Fruit fly (Drosophila melanogaster) whole organism, pupa: ENCODE results near the gene Gr98a.

Experiments used
- CG17806 ChIP-seq: fragments of 200-800 bp; sonication (Bioruptor generic); optimal IDR thresholded peaks from 2 replicates; lab custom pipeline; 2018; ENCODE audit warnings: missing biosample characterization, mild to moderate bottlenecking, missing genetic modification characterization, moderate library complexity
- CG34367 ChIP-seq: fragments of 200-800 bp; sonication (Bioruptor generic); optimal IDR thresholded peaks from 2 replicates; lab custom pipeline; 2018; ENCODE audit warnings: missing biosample characterization, mild to moderate bottlenecking, missing genetic modification characterization
- CG4496 ChIP-seq: fragments of 200-800 bp; sonication (Bioruptor generic); IDR thresholded peaks from 3 replicates; pipeline ENCODE4 v1.3.6; 2022; ENCODE audit warnings: missing biosample characterization, missing genetic modification characterization
- CG8301 ChIP-seq: fragments of 200-800 bp; sonication (Bioruptor generic); optimal IDR thresholded peaks from 2 replicates; lab custom pipeline; 2018; ENCODE audit warnings: missing biosample characterization, mild to moderate bottlenecking, missing genetic modification characterization
- Ets98B ChIP-seq: fragments of 200-800 bp; sonication (Bioruptor generic); IDR thresholded peaks from 2 replicates; pipeline ENCODE4 v1.3.6; 2022; ENCODE audit warnings: missing biosample characterization, missing genetic modification characterization
- Pif1A ChIP-seq: fragments of 200-800 bp; sonication (Bioruptor generic); optimal IDR thresholded peaks from 3 replicates; lab custom pipeline; 2016; ENCODE audit warnings: missing biosample characterization, missing genetic modification characterization
- gl ChIP-seq: fragments of 200-800 bp; sonication (Bioruptor generic); optimal IDR thresholded peaks from 2 replicates; lab custom pipeline; 2018; ENCODE audit warnings: missing biosample characterization, mild to moderate bottlenecking, missing genetic modification characterization

DNA sequence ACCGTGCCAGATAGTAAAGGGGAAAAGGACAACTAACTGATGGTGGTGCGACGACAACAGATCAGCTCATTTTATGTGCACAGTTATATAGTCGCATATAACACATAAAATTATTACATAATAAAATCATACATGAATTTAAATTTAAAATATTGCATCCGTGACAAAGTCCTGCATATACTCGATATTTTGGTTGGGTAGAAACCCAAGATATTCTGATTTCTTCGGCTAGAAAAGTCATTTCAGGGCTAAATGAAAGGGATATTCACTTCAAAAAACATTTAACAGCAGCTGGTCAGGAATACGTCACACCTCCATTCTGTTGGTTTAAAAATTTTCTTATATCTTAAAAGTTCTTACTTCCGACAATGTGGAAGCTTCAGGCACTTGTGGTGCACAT, 23.8 kb upstream of the Gr98a start, which contains the start of gene CG13978:
- TF ChIP-seq CG8301 (no peak), CG34367 (tag; lab: Kevin White, UChicago) (no peak), Pif1A (no peak), CG17806 (no peak), Ets98B (GFP tag; lab: Robert Waterston, UW) (no peak), CG4496 (no peak), gl (tag; lab: Kevin White, UChicago) (no peak)
